Fruit fly (Drosophila melanogaster): Measurements from ENCODE around the gene CG17292.

The CG17292 gene

DNA sequence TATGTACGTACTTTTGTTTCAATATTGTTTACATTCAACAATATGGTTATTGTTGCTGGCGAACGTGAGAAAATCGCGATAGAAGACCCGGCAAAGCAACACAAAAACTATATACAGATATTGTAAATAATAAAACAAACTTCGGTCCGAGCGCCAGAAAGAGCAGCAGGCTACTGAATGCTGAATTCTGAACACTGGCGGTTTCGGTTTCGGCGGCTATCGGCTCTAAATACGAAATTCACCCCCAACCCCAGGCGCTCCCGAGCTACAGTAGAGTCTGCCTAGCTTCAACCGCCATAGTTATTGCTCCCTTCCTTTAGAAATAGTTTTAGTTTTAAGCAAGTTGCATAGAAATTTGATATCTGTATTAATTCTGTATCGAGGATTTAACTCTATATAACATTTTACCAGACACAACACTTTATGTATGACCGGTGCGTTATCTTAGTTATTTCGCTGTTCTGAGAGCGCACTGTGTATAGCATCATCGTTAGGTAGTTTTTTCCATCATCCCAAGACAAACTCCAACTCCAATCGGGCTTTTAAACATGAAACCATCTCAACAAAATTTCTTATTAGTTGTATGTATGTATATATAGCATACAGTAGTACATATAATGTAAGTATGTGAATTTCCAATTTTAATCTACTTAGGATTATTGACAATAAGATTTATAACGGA, 7.8 kb upstream of the CG17292 start, which contains the start of gene CG7627 (continued):
- TF ChIP-seq Meics (GFP tag; optimal IDR thresholded peaks at IDR 0.05), result peak; percentile 84
- TF ChIP-seq CG13624 (GFP tag; optimal IDR thresholded peaks at IDR 0.05), result peak; percentile 45
- TF ChIP-seq CG32532 (GFP tag; IDR thresholded peaks at IDR 0.05), result peak; percentile 88
- peak; percentile 63; the same call in 2 of the 3 replicates for TF ChIP-seq CG11560 (tag; IDR thresholded peaks at IDR 0.05)
- peak; percentile 72 for TF ChIP-seq bcd (GFP tag; optimal IDR thresholded peaks at IDR 0.05)
- peak; percentile 75 for TF ChIP-seq CG8944 (GFP tag; optimal IDR thresholded peaks at IDR 0.05)
- TF ChIP-seq CG1603 (tag; optimal IDR thresholded peaks at IDR 0.05), result peak; percentile 80
- peak; percentile 60 for TF ChIP-seq Rx (GFP tag; IDR thresholded peaks at IDR 0.05)
- TF ChIP-seq hb (GFP tag; IDR thresholded peaks at IDR 0.05; ENCODE audit: partially characterized antibody), result no peak
- TF ChIP-seq ken (GFP tag; IDR thresholded peaks at IDR 0.05), result 0 out of 3 replicates have a peak, but pooled peaks have one; percentile 53
- no peak for TF ChIP-seq CTCF (GFP tag; optimal IDR thresholded peaks at IDR 0.05)
- peak; percentile 15 for TF ChIP-seq CG15073 (GFP tag; optimal IDR thresholded peaks at IDR 0.05)
- TF ChIP-seq CG10431 (GFP tag; optimal IDR thresholded peaks at IDR 0.05), result no peak
- no peak for TF ChIP-seq HLHmδ (GFP tag; optimal IDR thresholded peaks at IDR 0.05)
- no peak for TF ChIP-seq Lim3 (GFP tag; IDR thresholded peaks at IDR 0.05)
- TF ChIP-seq Bgb (GFP tag; IDR thresholded peaks at IDR 0.05; ENCODE audit: partially characterized antibody), result peak; percentile 38; the same call in 1 of the 2 replicates
- peak; percentile 13 for TF ChIP-seq jing (GFP tag; optimal IDR thresholded peaks at IDR 0.05)
- peak; percentile 83 for TF ChIP-seq dmrt99B (tag; optimal IDR thresholded peaks at IDR 0.05)
- peak; percentile 70 for TF ChIP-seq Poxn (GFP tag; IDR thresholded peaks at IDR 0.05)
- TF ChIP-seq row (GFP tag; IDR thresholded peaks at IDR 0.05), result peak; percentile 94
- TF ChIP-seq Myb (GFP tag; optimal IDR thresholded peaks at IDR 0.05), result peak; percentile 65
- peak; percentile 43 for TF ChIP-seq CG1792 (GFP tag; optimal IDR thresholded peaks at IDR 0.05)
- TF ChIP-seq CG6765 (GFP tag; optimal IDR thresholded peaks at IDR 0.05), result peak; percentile 67
- TF ChIP-seq CG10543 (GFP tag; optimal IDR thresholded peaks at IDR 0.05), result peak; percentile 87
- TF ChIP-seq CG1602 (GFP tag; optimal IDR thresholded peaks at IDR 0.05), result peak; percentile 23
- peak; percentile 21 for TF ChIP-seq CG10147 (GFP tag; optimal IDR thresholded peaks at IDR 0.05)
- TF ChIP-seq CG13296 (GFP tag; optimal IDR thresholded peaks at IDR 0.05), result peak; percentile 67
- TF ChIP-seq CG7357 (GFP tag; IDR thresholded peaks at IDR 0.05), result peak; percentile 73; the same call in 2 of the 3 replicates
- TF ChIP-seq CG30403 (GFP tag; optimal IDR thresholded peaks at IDR 0.05), result peak; percentile 83
- TF ChIP-seq nom (GFP tag; optimal IDR thresholded peaks at IDR 0.05), result peak; percentile 48
- TF ChIP-seq CG34376 (GFP tag; optimal IDR thresholded peaks at IDR 0.05), result peak; percentile 76
- peak; percentile 83 for TF ChIP-seq Xrp1 (GFP tag; IDR thresholded peaks at IDR 0.05)
- TF ChIP-seq CkIIα-i1 (GFP tag; IDR thresholded peaks at IDR 0.05), result 0 out of 2 replicates have a peak, but pooled peaks have one; percentile 37
- TF ChIP-seq br (optimal IDR thresholded peaks at IDR 0.05), result no peak
- TF ChIP-seq CG18764 (GFP tag; optimal IDR thresholded peaks at IDR 0.05), result no peak
- peak; percentile 54 for TF ChIP-seq CG2875 (GFP tag; optimal IDR thresholded peaks at IDR 0.05)
- peak; percentile 53 for TF ChIP-seq CG12155 (GFP tag; optimal IDR thresholded peaks at IDR 0.05)
- TF ChIP-seq inv (GFP tag; IDR thresholded peaks at IDR 0.05; ENCODE audit: partially characterized antibody), result no peak
- peak; percentile 84 for TF ChIP-seq Hmr (GFP tag; optimal IDR thresholded peaks at IDR 0.05)
- peak; percentile 64 for TF ChIP-seq CrebB (tag; optimal IDR thresholded peaks at IDR 0.05)
- TF ChIP-seq CG7786 (GFP tag; optimal IDR thresholded peaks at IDR 0.05), result peak; percentile 87
- peak; percentile 77 for TF ChIP-seq exex (tag; optimal IDR thresholded peaks at IDR 0.05)
- peak; percentile 83 for TF ChIP-seq Ptx1 (GFP tag; IDR thresholded peaks at IDR 0.05)
- TF ChIP-seq fd3F (GFP tag; optimal IDR thresholded peaks at IDR 0.05), result peak; percentile 60
- no peak for TF ChIP-seq ac (GFP tag; optimal IDR thresholded peaks at IDR 0.05)
- 0 out of 2 replicates have a peak, but pooled peaks have one; percentile 23 for TF ChIP-seq CG4360 (GFP tag; IDR thresholded peaks at IDR 0.05)
- peak; percentile 80 for TF ChIP-seq CG14441 (GFP tag; IDR thresholded peaks at IDR 0.05)
- TF ChIP-seq CG18619 (GFP tag; optimal IDR thresholded peaks at IDR 0.05), result peak; percentile 71
- TF ChIP-seq CG11456 (GFP tag; IDR thresholded peaks at IDR 0.05), result peak; percentile 88
- TF ChIP-seq CG8290 (GFP tag; optimal IDR thresholded peaks at IDR 0.05), result peak; percentile 22
- peak in 1 of 2 experiments; percentile 71 for TF ChIP-seq CG8290 (tag; optimal IDR thresholded peaks at IDR 0.05)
